Fruit fly (Drosophila melanogaster) whole organism: ENCODE results near the gene Vago.

Source experiments
- CG8478 ChIP-seq: fragments of >200 bp; optimal IDR thresholded peaks from 2 replicates; lab custom pipeline; 2018; ENCODE audit warnings: inconsistent platforms
- Dll ChIP-seq: fragments of >200 bp; optimal IDR thresholded peaks from 2 replicates; lab custom pipeline; 2017
- EcR ChIP-seq, 2 experiments: fragments of >200 bp; optimal IDR thresholded peaks; 2 replicates each; lab custom pipeline; 2017; ENCODE audit warnings: missing biosample characterization in 2 of 2, missing genetic modification characterization in 2 of 2, missing genetic modification reagents in 2 of 2
- pan ChIP-seq: fragments of >200 bp; optimal IDR thresholded peaks from 2 replicates; lab custom pipeline; 2017
- psq ChIP-seq: fragments of >200 bp; optimal IDR thresholded peaks from 2 replicates; lab custom pipeline; 2017
- usp ChIP-seq: fragments of >200 bp; optimal IDR thresholded peaks from 2 replicates; lab custom pipeline; 2017; ENCODE audit warnings: missing biosample characterization, missing genetic modification characterization, mixed read lengths

The Vago gene

dm6 chrX:11088778-11089340 is at the start of gene Vago:
Vago (plus strand) TSS chrX:11089290.
- TF ChIP-seq EcR (GFP tag; optimal IDR thresholded peaks at IDR 0.05; lab: Kevin White, UChicago), result no peak
- no peak for TF ChIP-seq usp (GFP tag; lab: Kevin White, UChicago)

dm6 chrX:11039788-11040187 is 49.3 kb upstream of the Vago start, which contains the start of gene vex:
vex (minus strand) TSS chrX:11039901.
- TF ChIP-seq Dll (lab: Kevin White, UChicago) (no peak), pan (lab: Kevin White, UChicago) (no peak), usp (GFP tag; lab: Kevin White, UChicago) (no peak), psq (lab: Kevin White, UChicago) (no peak), EcR (GFP tag; optimal IDR thresholded peaks at IDR 0.05; lab: Kevin White, UChicago) (no peak), CG8478 (no peak)

dm6 chrX:11044456-11044855 is 44.6 kb upstream of the Vago start, which contains the start of gene SmydA-4:
SmydA-4 (plus strand) TSS chrX:11044756.
- TF ChIP-seq Dll (lab: Kevin White, UChicago) (no peak), EcR (GFP tag; optimal IDR thresholded peaks at IDR 0.05; lab: Kevin White, UChicago) (no peak), usp (GFP tag; lab: Kevin White, UChicago) (no peak), CG8478 (no peak), psq (lab: Kevin White, UChicago) (no peak), pan (lab: Kevin White, UChicago) (no peak)

- TF ChIP-seq usp (GFP tag; lab: Kevin White, UChicago), result no peak
- TF ChIP-seq Dll (lab: Kevin White, UChicago), result no peak
Measured at dm6 chrX:11053456-11053855, 35.6 kb upstream of the Vago start, which contains the start of gene CG1552. CG1552 (minus strand) TSS chrX:11053556.

dm6 chrX:11059519-11059918 is 29.6 kb upstream of the Vago start, which contains the start of gene CG1545:
CG1545 (minus strand) TSS chrX:11059619.
- TF ChIP-seq CG8478, result no peak
- no peak for TF ChIP-seq psq (lab: Kevin White, UChicago)
- no peak for TF ChIP-seq pan (lab: Kevin White, UChicago)
- TF ChIP-seq Dll (lab: Kevin White, UChicago), result no peak
- no peak for TF ChIP-seq usp (GFP tag; lab: Kevin White, UChicago)
- no peak for TF ChIP-seq EcR (GFP tag; optimal IDR thresholded peaks at IDR 0.05; lab: Kevin White, UChicago)

dm6 chrX:11063070-11063469 is 26.0 kb upstream of the Vago start, which contains the start of gene CG1537:
CG1537 (minus strand) TSS chrX:11063170.
- no peak for TF ChIP-seq CG8478
- no peak for TF ChIP-seq EcR (GFP tag; optimal IDR thresholded peaks at IDR 0.05; lab: Kevin White, UChicago)

dm6 chrX:11066252-11066651 is 22.8 kb upstream of the Vago start, which contains the start of gene CG15203:
CG15203 (plus strand) TSS chrX:11066552.
- TF ChIP-seq Dll (lab: Kevin White, UChicago), result no peak
- TF ChIP-seq EcR (GFP tag; optimal IDR thresholded peaks at IDR 0.05; lab: Kevin White, UChicago), result no peak
- no peak for TF ChIP-seq usp (GFP tag; lab: Kevin White, UChicago)

dm6 chrX:11081242-11081641 is 7.8 kb upstream of the Vago start:
- TF ChIP-seq EcR (GFP tag; optimal IDR thresholded peaks at IDR 0.05; lab: Kevin White, UChicago) (no peak), CG8478 (no peak), Dll (lab: Kevin White, UChicago) (no peak), psq (lab: Kevin White, UChicago) (no peak), usp (GFP tag; lab: Kevin White, UChicago) (no peak), pan (lab: Kevin White, UChicago) (no peak)

- TF ChIP-seq EcR (GFP tag; optimal IDR thresholded peaks at IDR 0.05; lab: Kevin White, UChicago), result no peak
- TF ChIP-seq usp (GFP tag; lab: Kevin White, UChicago), result no peak
- no peak for TF ChIP-seq Dll (lab: Kevin White, UChicago)
- TF ChIP-seq psq (lab: Kevin White, UChicago), result no peak
- TF ChIP-seq pan (lab: Kevin White, UChicago), result no peak
- TF ChIP-seq CG8478, result no peak
Measured at dm6 chrX:11081834-11082233, 7.3 kb upstream of the Vago start.

- no peak for TF ChIP-seq Dll (lab: Kevin White, UChicago)
- no peak for TF ChIP-seq EcR (GFP tag; optimal IDR thresholded peaks at IDR 0.05; lab: Kevin White, UChicago)
- TF ChIP-seq CG8478, result no peak
- TF ChIP-seq psq (lab: Kevin White, UChicago), result no peak
- no peak for TF ChIP-seq pan (lab: Kevin White, UChicago)
Measured at dm6 chrX:11083007-11083406, 6.1 kb upstream of the Vago start.

dm6 chrX:11086250-11086649 is 2.8 kb upstream of the Vago start, which contains the start of gene sev:
sev (minus strand) TSS chrX:11086299.
- TF ChIP-seq CG8478 (no peak), usp (GFP tag; lab: Kevin White, UChicago) (no peak), EcR (GFP tag; optimal IDR thresholded peaks at IDR 0.05; lab: Kevin White, UChicago) (no peak), psq (lab: Kevin White, UChicago) (no peak), Dll (lab: Kevin White, UChicago) (no peak), pan (lab: Kevin White, UChicago) (no peak)

- TF ChIP-seq EcR (GFP tag; optimal IDR thresholded peaks at IDR 0.05; lab: Kevin White, UChicago) (no peak), Dll (lab: Kevin White, UChicago) (no peak)
Measured at dm6 chrX:11087384-11087783, 1.7 kb upstream of the Vago start.

- no peak for TF ChIP-seq usp (GFP tag; lab: Kevin White, UChicago)
- no peak for TF ChIP-seq psq (lab: Kevin White, UChicago)
- no peak for TF ChIP-seq EcR (GFP tag; optimal IDR thresholded peaks at IDR 0.05; lab: Kevin White, UChicago)
- no peak for TF ChIP-seq Dll (lab: Kevin White, UChicago)
- no peak for TF ChIP-seq pan (lab: Kevin White, UChicago)
- TF ChIP-seq CG8478, result no peak
Measured at dm6 chrX:11090161-11090560, 1.1 kb downstream of the Vago start, which contains the start of gene CG2076. CG2076 (plus strand) TSS chrX:11090210.
